Fruit fly (Drosophila melanogaster): Measurements from ENCODE around the gene Cdk8.
A peak's percentile ranks its signal among the peaks of the same experiment; 100 is the strongest.

Cdk8 gene

dm6 chr3L:9859624-9860023, 21.2 kb upstream of the Cdk8 start, which contains the start of gene CG10809 (continued):
- peak; percentile 72 for TF ChIP-seq Rfx (GFP tag; IDR thresholded peaks at IDR 0.05)
- no peak for TF ChIP-seq Fer1 (GFP tag; optimal IDR thresholded peaks at IDR 0.05)
- no peak for TF ChIP-seq CG6175 (GFP tag; IDR thresholded peaks at IDR 0.05)
- peak; percentile 15 for TF ChIP-seq jumu (GFP tag; optimal IDR thresholded peaks at IDR 0.05)
- TF ChIP-seq Lim3 (GFP tag; IDR thresholded peaks at IDR 0.05) = no peak
- TF ChIP-seq CG13894 (tag; optimal IDR thresholded peaks at IDR 0.05) = peak; percentile 32
- TF ChIP-seq repo (GFP tag; optimal IDR thresholded peaks at IDR 0.05) = no peak
- TF ChIP-seq sisA (GFP tag; IDR thresholded peaks at IDR 0.05) = no peak; the same call in 1 of the 2 replicates
- no peak for TF ChIP-seq MTF-1 (GFP tag; optimal IDR thresholded peaks at IDR 0.05; ENCODE audit: borderline replicate concordance)
- peak; percentile 92 for TF ChIP-seq bbx (GFP tag; IDR thresholded peaks at IDR 0.05; ENCODE audit: partially characterized antibody)
- no peak for TF ChIP-seq CG31224 (GFP tag; IDR thresholded peaks at IDR 0.05)
- no peak for TF ChIP-seq CG11398 (GFP tag; optimal IDR thresholded peaks at IDR 0.05)
- no peak for TF ChIP-seq CG5953 (GFP tag; IDR thresholded peaks at IDR 0.05)
- no peak for TF ChIP-seq ash1 (GFP tag; optimal IDR thresholded peaks at IDR 0.05)
- TF ChIP-seq CG6813 (GFP tag; optimal IDR thresholded peaks at IDR 0.05) = no peak
- TF ChIP-seq lilli (GFP tag; optimal IDR thresholded peaks at IDR 0.05) = peak; percentile 45
- TF ChIP-seq CG7963 (GFP tag; IDR thresholded peaks at IDR 0.05; ENCODE audit: partially characterized antibody) = peak; percentile 89
- TF ChIP-seq cas (GFP tag; IDR thresholded peaks at IDR 0.05) = no peak
- TF ChIP-seq psq (GFP tag; optimal IDR thresholded peaks at IDR 0.05) = no peak
- no peak for TF ChIP-seq HLHmδ (GFP tag; optimal IDR thresholded peaks at IDR 0.05)
- peak; percentile 86 for TF ChIP-seq Doc3 (GFP tag; IDR thresholded peaks at IDR 0.05; ENCODE audit: partially characterized antibody)
- peak; percentile 36 for TF ChIP-seq twi (tag; optimal IDR thresholded peaks at IDR 0.05)
- TF ChIP-seq gcm (GFP tag; optimal IDR thresholded peaks at IDR 0.05) = no peak
- peak; percentile 23 for TF ChIP-seq CG12942 (GFP tag; optimal IDR thresholded peaks at IDR 0.05)
- no peak for TF ChIP-seq CG6689 (GFP tag; IDR thresholded peaks at IDR 0.05)
- TF ChIP-seq CG11560 (tag; IDR thresholded peaks at IDR 0.05) = no peak; the same call in 2 of the 3 replicates
- TF ChIP-seq salm (tag; optimal IDR thresholded peaks at IDR 0.05) = no peak
- no peak for TF ChIP-seq Hmx (GFP tag; optimal IDR thresholded peaks at IDR 0.05)
- peak; percentile 43 for TF ChIP-seq grau (tag; optimal IDR thresholded peaks at IDR 0.05)
- TF ChIP-seq p53 (GFP tag; optimal IDR thresholded peaks at IDR 0.05) = no peak
- TF ChIP-seq klu (GFP tag; IDR thresholded peaks at IDR 0.05) = no peak
- TF ChIP-seq pnt (GFP tag; optimal IDR thresholded peaks at IDR 0.05) = no peak
- TF ChIP-seq vvl (GFP tag; IDR thresholded peaks at IDR 0.05) = no peak
- no peak for TF ChIP-seq HLH3B (GFP tag; IDR thresholded peaks at IDR 0.05)
- no peak for TF ChIP-seq tup (GFP tag; optimal IDR thresholded peaks at IDR 0.05)
- TF ChIP-seq nerfin-2 (GFP tag; IDR thresholded peaks at IDR 0.05; ENCODE audit: partially characterized antibody) = peak; percentile 73
- TF ChIP-seq hb (GFP tag; IDR thresholded peaks at IDR 0.05; ENCODE audit: partially characterized antibody) = peak; percentile 81
- no peak for TF ChIP-seq CG31365 (tag; optimal IDR thresholded peaks at IDR 0.05)
- no peak for TF ChIP-seq ranshi (GFP tag; IDR thresholded peaks at IDR 0.05)
- no peak for TF ChIP-seq ab (GFP tag; optimal IDR thresholded peaks at IDR 0.05)
- no peak for TF ChIP-seq Kr (GFP tag; optimal IDR thresholded peaks at IDR 0.05)
- TF ChIP-seq CG14441 (GFP tag; IDR thresholded peaks at IDR 0.05) = no peak
- peak; percentile 57 for TF ChIP-seq CG2712 (tag; optimal IDR thresholded peaks at IDR 0.05)
- TF ChIP-seq scrt (GFP tag; optimal IDR thresholded peaks at IDR 0.05) = no peak
- peak; percentile 48 for TF ChIP-seq CoRest (tag; optimal IDR thresholded peaks at IDR 0.05)
- peak; percentile 59 for TF ChIP-seq E2f2 (GFP tag; IDR thresholded peaks at IDR 0.05)
- TF ChIP-seq CG33213 (GFP tag; optimal IDR thresholded peaks at IDR 0.05) = no peak
- no peak for TF ChIP-seq D19A (tag; optimal IDR thresholded peaks at IDR 0.05)
- TF ChIP-seq h (optimal IDR thresholded peaks at IDR 0.05) = no peak
- peak; percentile 11; the same call in 1 of the 2 replicates for TF ChIP-seq Ptx1 (GFP tag; IDR thresholded peaks at IDR 0.05)
- TF ChIP-seq CG4707 (GFP tag; optimal IDR thresholded peaks at IDR 0.05) = no peak
- TF ChIP-seq CG9817 (tag; optimal IDR thresholded peaks at IDR 0.05) = no peak

Data from whole organism, embryonic.